Worm (Caenorhabditis elegans) whole organism, late embryonic: ENCODE data around the gene C05E7.3.

Experiments used
- ama-1 ChIP-seq: fragments of 150-350 bp; optimal IDR thresholded peaks from 2 replicates; lab custom pipeline; 2014
- elt-2 ChIP-seq: sonication (generic microtip); optimal IDR thresholded peaks from 2 replicates; lab custom pipeline; 2016; ENCODE audit warnings: missing genetic modification reagents, missing genetic modification characterization, missing compliant biosample characterization

DNA sequence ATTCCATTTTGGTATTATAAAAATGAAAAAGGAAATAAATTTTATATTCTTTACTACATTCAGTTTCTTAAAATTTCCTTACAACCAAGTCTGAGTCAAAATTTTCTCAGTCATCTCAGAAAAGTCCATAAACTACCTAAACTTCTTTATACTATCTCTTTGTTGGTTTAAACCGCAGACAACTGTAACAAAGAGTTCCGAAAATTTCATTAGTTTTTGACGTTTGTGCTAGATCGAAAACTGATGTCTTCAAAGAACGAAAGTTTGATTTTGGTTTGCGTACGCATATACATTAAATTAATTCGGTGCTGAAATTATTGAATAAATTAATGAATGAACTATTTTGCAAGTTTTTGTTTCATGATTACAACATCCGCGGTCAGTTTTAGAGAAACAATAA lies 12.5 kb upstream of the C05E7.3 start:
- TF ChIP-seq ama-1 (lab: Kevin White, UChicago) (no peak), elt-2 (no peak)
